Fruit fly (Drosophila melanogaster) S2 (cell line): ENCODE results near the gene PIP4K.

ENCODE experiments used
- CG8478 ChIP-seq: fragments of >200 bp; optimal IDR thresholded peaks from 2 replicates; lab custom pipeline; 2018
- CTCF ChIP-seq, 2 experiments: fragments of >200 bp; optimal IDR thresholded peaks; 2 replicates each; lab custom pipeline; 2018

DNA sequence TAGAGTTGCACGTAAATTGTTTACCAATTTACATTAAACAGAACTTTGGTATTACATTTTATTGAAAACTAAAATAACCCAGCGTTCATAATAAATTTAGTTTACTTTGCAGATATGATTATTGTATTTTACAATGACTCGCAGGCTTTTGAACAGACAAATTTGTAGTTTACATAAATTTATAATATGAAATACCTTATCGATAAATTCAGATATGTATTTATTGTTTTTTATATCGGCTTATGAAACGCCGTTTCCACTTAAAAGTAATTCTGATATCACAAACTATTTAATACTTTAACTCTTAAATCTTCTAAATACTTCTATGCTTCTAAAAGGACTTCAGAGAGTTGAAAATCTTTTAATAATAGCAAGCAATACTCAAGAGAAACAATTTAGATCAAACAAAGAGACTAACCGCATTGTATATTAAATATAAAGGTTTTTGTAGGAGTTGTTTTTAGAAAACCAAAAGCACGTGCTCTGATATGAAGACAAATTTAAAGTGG is at the start of gene PIP4K:
- TF ChIP-seq CTCF (optimal IDR thresholded peaks at IDR 0.05; lab: Kevin White, UChicago) (no peak), CG8478 (no peak)
